Fruit fly (Drosophila melanogaster): ENCODE results near the gene kuz.

The kuz gene

DNA sequence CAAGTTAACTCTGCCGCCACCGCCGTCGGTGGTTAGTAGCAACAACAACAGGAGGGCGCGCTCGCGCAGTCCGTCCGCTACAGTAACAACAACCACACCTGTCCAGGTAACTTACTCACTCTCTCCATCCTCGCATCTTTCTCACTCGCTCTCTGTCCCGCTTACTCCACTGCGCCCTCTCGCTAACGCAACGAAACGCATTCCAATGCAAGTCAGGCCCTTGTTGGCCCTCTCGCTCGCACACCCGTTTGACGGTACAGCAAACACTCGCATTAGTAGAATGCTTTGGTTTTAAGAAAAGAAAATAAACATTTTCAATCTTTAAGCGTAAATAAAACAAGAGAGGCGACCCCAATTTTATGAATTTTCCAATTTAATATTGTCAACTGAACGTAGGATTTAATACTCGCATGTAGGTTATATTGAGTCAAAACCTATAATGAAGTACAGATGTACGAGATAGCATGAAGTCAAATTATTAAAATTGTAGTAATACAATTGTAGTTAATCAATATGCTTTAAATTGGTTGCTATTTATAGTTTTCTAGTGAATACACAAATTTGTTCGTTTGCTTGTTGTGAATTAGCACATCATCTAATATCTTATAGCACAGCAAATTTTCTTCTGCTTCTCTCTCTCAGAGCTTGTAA lies 116.2 kb downstream of the kuz start (continued):
- TF ChIP-seq row (GFP tag; IDR thresholded peaks at IDR 0.05), result peak; percentile 69
- peak; percentile 8 for TF ChIP-seq fd96Cb (tag; optimal IDR thresholded peaks at IDR 0.05)
- no peak for TF ChIP-seq Doc3 (GFP tag; IDR thresholded peaks at IDR 0.05; ENCODE audit: partially characterized antibody)
- TF ChIP-seq shn (GFP tag; optimal IDR thresholded peaks at IDR 0.05), result peak; percentile 15
- 0 out of 3 replicates have a peak, but pooled peaks have one; percentile 21 for TF ChIP-seq croc (GFP tag; conservative IDR thresholded peaks at IDR 0.05)
- no peak for TF ChIP-seq CG30020 (tag; optimal IDR thresholded peaks at IDR 0.05)
- TF ChIP-seq CG10209 (GFP tag; optimal IDR thresholded peaks at IDR 0.05), result no peak
- peak; percentile 21 for TF ChIP-seq CG12659 (GFP tag; optimal IDR thresholded peaks at IDR 0.05)
- no peak for TF ChIP-seq CG13624 (GFP tag; optimal IDR thresholded peaks at IDR 0.05)
- peak; percentile 37 for TF ChIP-seq CG6272 (GFP tag; IDR thresholded peaks at IDR 0.05)
- TF ChIP-seq CG18011 (GFP tag; optimal IDR thresholded peaks at IDR 0.05), result no peak
- no peak for TF ChIP-seq CG1647 (GFP tag; optimal IDR thresholded peaks at IDR 0.05)
- peak; percentile 83 for TF ChIP-seq CG2199 (GFP tag; IDR thresholded peaks at IDR 0.05)
- peak; percentile 63 for TF ChIP-seq CG8478 (optimal IDR thresholded peaks at IDR 0.05)
- TF ChIP-seq Mes4 (GFP tag; optimal IDR thresholded peaks at IDR 0.05), result peak; percentile 13
- 0 out of 3 replicates have a peak, but pooled peaks have one; percentile 11 for TF ChIP-seq CG11560 (tag; IDR thresholded peaks at IDR 0.05)
- no peak for TF ChIP-seq CG7987 (GFP tag; optimal IDR thresholded peaks at IDR 0.05)
- no peak for TF ChIP-seq abd-A (tag; optimal IDR thresholded peaks at IDR 0.05)
- no peak for TF ChIP-seq sr (GFP tag; IDR thresholded peaks at IDR 0.05)
- peak; percentile 2; the same call in 1 of the 4 replicates for TF ChIP-seq Gug (GFP tag; IDR thresholded peaks at IDR 0.05)
- TF ChIP-seq HLH54F (GFP tag; optimal IDR thresholded peaks at IDR 0.05), result peak; percentile 3
- TF ChIP-seq Adf1 (GFP tag; IDR thresholded peaks at IDR 0.05), result peak; percentile 16; the same call in 1 of the 2 replicates
- peak; percentile 60 for TF ChIP-seq Med (GFP tag)
- peak; percentile 26 for TF ChIP-seq Oli (tag; optimal IDR thresholded peaks at IDR 0.05)
- TF ChIP-seq Camta (GFP tag; optimal IDR thresholded peaks at IDR 0.05), result peak; percentile 12
- TF ChIP-seq CG14441 (GFP tag; IDR thresholded peaks at IDR 0.05), result peak; percentile 50; the same call in 1 of the 2 replicates
- no peak for TF ChIP-seq Scr (GFP tag; IDR thresholded peaks at IDR 0.05; ENCODE audit: partially characterized antibody)
- peak; percentile 75 for TF ChIP-seq CG1832 (GFP tag; optimal IDR thresholded peaks at IDR 0.05)
- TF ChIP-seq Kr (GFP tag; optimal IDR thresholded peaks at IDR 0.05), result no peak
- peak in 1 of 2 experiments; percentile 41 for TF ChIP-seq Pdp1 (GFP tag; optimal IDR thresholded peaks at IDR 0.05)
- TF ChIP-seq Atf-2 (GFP tag; optimal IDR thresholded peaks at IDR 0.05), result peak; percentile 6
- TF ChIP-seq Opbp (GFP tag; IDR thresholded peaks at IDR 0.05; ENCODE audit: partially characterized antibody), result peak; percentile 45; the same call in 2 of the 3 replicates
- TF ChIP-seq ci (GFP tag; IDR thresholded peaks at IDR 0.05), result peak; percentile 64
- TF ChIP-seq sd (tag; optimal IDR thresholded peaks at IDR 0.05), result peak; percentile 95
- peak; percentile 34 for TF ChIP-seq CG13424 (tag; optimal IDR thresholded peaks at IDR 0.05)
- TF ChIP-seq CG1602 (GFP tag; optimal IDR thresholded peaks at IDR 0.05), result peak; percentile 37
- TF ChIP-seq CG12769 (tag; optimal IDR thresholded peaks at IDR 0.05), result peak; percentile 6
- no peak for TF ChIP-seq btn (GFP tag; optimal IDR thresholded peaks at IDR 0.05)
- TF ChIP-seq CG8944 (GFP tag; optimal IDR thresholded peaks at IDR 0.05), result no peak
- TF ChIP-seq pfk (GFP tag; optimal IDR thresholded peaks at IDR 0.05), result no peak
- peak; percentile 3 for TF ChIP-seq D19A (tag; optimal IDR thresholded peaks at IDR 0.05)
- 0 out of 2 replicates have a peak, but pooled peaks have one; percentile 16 for TF ChIP-seq CG3847 (GFP tag; IDR thresholded peaks at IDR 0.05)
- peak; percentile 48 for TF ChIP-seq Sox100B (GFP tag; optimal IDR thresholded peaks at IDR 0.05)
- TF ChIP-seq crol (GFP tag; IDR thresholded peaks at IDR 0.05), result peak; percentile 44
- peak; percentile 43; the same call in 1 of the 2 replicates for TF ChIP-seq Awh (GFP tag; IDR thresholded peaks at IDR 0.05)
- TF ChIP-seq pan (optimal IDR thresholded peaks at IDR 0.05), result no peak
- TF ChIP-seq pan (GFP tag; optimal IDR thresholded peaks at IDR 0.05 in 1 of 2, IDR thresholded peaks at IDR 0.05 in 1 of 2), result peak in 1 of 2 experiments; percentile 31
- TF ChIP-seq Atf6 (GFP tag; IDR thresholded peaks at IDR 0.05), result no peak
- peak; percentile 41 for TF ChIP-seq Hr3 (GFP tag; optimal IDR thresholded peaks at IDR 0.05)
- no peak for TF ChIP-seq rib (GFP tag; IDR thresholded peaks at IDR 0.05)
